Fruit fly (Drosophila melanogaster): ENCODE measurements around the gene CG17712.

DNA sequence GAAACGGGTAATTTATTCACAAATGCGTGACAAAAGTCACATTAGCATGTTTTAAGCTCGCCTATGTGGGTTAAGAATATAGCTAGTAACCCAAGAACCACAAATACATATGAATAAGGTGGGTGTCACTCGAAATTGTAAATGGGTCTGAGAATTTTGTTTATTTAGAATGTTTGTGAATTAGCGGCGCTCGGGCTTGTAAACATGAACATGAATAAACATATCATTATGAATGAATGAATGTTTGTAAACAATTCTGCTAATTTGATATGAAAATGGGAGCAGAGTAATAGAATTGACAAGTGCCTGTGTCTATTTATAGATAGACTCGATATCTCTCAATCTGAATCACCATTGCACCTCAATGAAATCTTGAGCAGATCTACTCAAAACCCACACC lies 16.8 kb downstream of the CG17712 start:
- TF ChIP-seq pan (optimal IDR thresholded peaks at IDR 0.05) (no peak), CG8478 (optimal IDR thresholded peaks at IDR 0.05) (no peak), psq (optimal IDR thresholded peaks at IDR 0.05) (no peak)
